Worm (Caenorhabditis elegans): ENCODE measurements around the gene C14B1.2.
A peak's percentile ranks its signal among the peaks of the same experiment; 100 is the strongest.

C14B1.2 gene

ce11 chrIII:3704967-3705366 lies 2.9 kb downstream of the C14B1.2 start, which contains the start of gene wdr-5.1:
wdr-5.1 (plus strand) TSS chrIII:3705285.
- no peak for TF ChIP-seq ama-1 (optimal IDR thresholded peaks at IDR 0.05)
- no peak for TF ChIP-seq zip-4 (GFP tag; optimal IDR thresholded peaks at IDR 0.05)
- no peak for TF ChIP-seq fkh-10 (GFP tag; optimal IDR thresholded peaks at IDR 0.05)
- TF ChIP-seq hlh-17 (GFP tag; optimal IDR thresholded peaks at IDR 0.05; ENCODE audit: borderline replicate concordance), result no peak
- no peak for TF ChIP-seq unc-30 (tag; optimal IDR thresholded peaks at IDR 0.05)
- peak; percentile 21 to 47 for TF ChIP-seq lin-35 (GFP tag; optimal IDR thresholded peaks at IDR 0.05)
- no peak for TF ChIP-seq efl-3 (GFP tag; optimal IDR thresholded peaks at IDR 0.05)
- TF ChIP-seq Y116A8C.19 (tag; optimal IDR thresholded peaks at IDR 0.05; ENCODE audit: borderline replicate concordance), result no peak
- no peak for TF ChIP-seq unc-62 (GFP tag; optimal IDR thresholded peaks at IDR 0.05)
- TF ChIP-seq nhr-237 (tag; optimal IDR thresholded peaks at IDR 0.05), result no peak
- TF ChIP-seq ztf-4 (tag; optimal IDR thresholded peaks at IDR 0.05), result no peak
- TF ChIP-seq irx-1 (tag; optimal IDR thresholded peaks at IDR 0.05), result no peak
- no peak for TF ChIP-seq ceh-8 (GFP tag; optimal IDR thresholded peaks at IDR 0.05)
- no peak for TF ChIP-seq vab-15 (tag; optimal IDR thresholded peaks at IDR 0.05)
- TF ChIP-seq pqm-1 (tag; optimal IDR thresholded peaks at IDR 0.05), result no peak
- no peak for TF ChIP-seq rnt-1 (tag; optimal IDR thresholded peaks at IDR 0.05)
- TF ChIP-seq ceh-88 (GFP tag; IDR thresholded peaks at IDR 0.05), result no peak
- no peak for TF ChIP-seq nhr-19 (GFP tag; conservative IDR thresholded peaks at IDR 0.05)
- no peak for TF ChIP-seq sptf-1 (tag; optimal IDR thresholded peaks at IDR 0.05)
- no peak for TF ChIP-seq grh-1 (GFP tag; IDR thresholded peaks at IDR 0.05)
- TF ChIP-seq unc-130 (tag; optimal IDR thresholded peaks at IDR 0.05), result no peak
- TF ChIP-seq nhr-77 (tag; optimal IDR thresholded peaks at IDR 0.05), result no peak
- no peak for TF ChIP-seq elt-3 (tag; optimal IDR thresholded peaks at IDR 0.05)
- no peak for TF ChIP-seq unc-86 (tag; optimal IDR thresholded peaks at IDR 0.05)
- TF ChIP-seq snpc-4 (tag; optimal IDR thresholded peaks at IDR 0.05), result no peak
- no peak for TF ChIP-seq elt-2 (tag; optimal IDR thresholded peaks at IDR 0.05)
- no peak for TF ChIP-seq sox-4 (tag; optimal IDR thresholded peaks at IDR 0.05)
- no peak for TF ChIP-seq nhr-90 (tag; optimal IDR thresholded peaks at IDR 0.05; ENCODE audit: poor library complexity)
- no peak for TF ChIP-seq C04F5.9 (tag; optimal IDR thresholded peaks at IDR 0.05)
- TF ChIP-seq fos-1 (tag; optimal IDR thresholded peaks at IDR 0.05), result no peak
- TF ChIP-seq lir-3 (tag; optimal IDR thresholded peaks at IDR 0.05; ENCODE audit: poor library complexity), result no peak
- no peak for TF ChIP-seq nhr-12 (tag; optimal IDR thresholded peaks at IDR 0.05)
- TF ChIP-seq egl-27 (tag; optimal IDR thresholded peaks at IDR 0.05), result no peak
- no peak for TF ChIP-seq jun-1 (tag; optimal IDR thresholded peaks at IDR 0.05)
- TF ChIP-seq nhr-28 (tag; optimal IDR thresholded peaks at IDR 0.05), result no peak
- TF ChIP-seq lin-14 (GFP tag; optimal IDR thresholded peaks at IDR 0.05), result no peak
- TF ChIP-seq nhr-76 (tag; optimal IDR thresholded peaks at IDR 0.05), result no peak
- TF ChIP-seq nhr-47 (tag; optimal IDR thresholded peaks at IDR 0.05), result peak; percentile 22
- no peak for TF ChIP-seq mep-1 (tag; optimal IDR thresholded peaks at IDR 0.05)
- TF ChIP-seq dsc-1 (tag; optimal IDR thresholded peaks at IDR 0.05), result no peak
- peak; percentile 34 to 53 for TF ChIP-seq efl-1 (optimal IDR thresholded peaks at IDR 0.05)
- peak in 1 of 2 experiments; percentile 48 for TF ChIP-seq efl-1 (GFP tag; optimal IDR thresholded peaks at IDR 0.05 in 1 of 2)
- no peak for TF ChIP-seq zag-1 (tag; optimal IDR thresholded peaks at IDR 0.05)
- TF ChIP-seq dpl-1 (GFP tag; optimal IDR thresholded peaks at IDR 0.05), result peak in 2 of 3 experiments; percentile 37 to 60
- TF ChIP-seq alr-1 (tag; optimal IDR thresholded peaks at IDR 0.05; ENCODE audit: borderline replicate concordance), result no peak
- no peak for TF ChIP-seq mef-2 (tag; optimal IDR thresholded peaks at IDR 0.05)
- TF ChIP-seq pag-3 (tag; optimal IDR thresholded peaks at IDR 0.05; ENCODE audit: borderline replicate concordance, insufficient read depth), result no peak
- TF ChIP-seq C34B4.2 (tag; optimal IDR thresholded peaks at IDR 0.05), result no peak
- TF ChIP-seq lin-15B (tag; optimal IDR thresholded peaks at IDR 0.05), result no peak
- TF ChIP-seq tbx-2 (tag; optimal IDR thresholded peaks at IDR 0.05), result no peak
- peak; percentile 46 for TF ChIP-seq snu-23 (GFP tag; optimal IDR thresholded peaks at IDR 0.05)
- peak; percentile 26 for TF ChIP-seq nhr-85 (tag)
- no peak for TF ChIP-seq nhr-84 (tag; optimal IDR thresholded peaks at IDR 0.05)
- TF ChIP-seq nhr-71 (tag; optimal IDR thresholded peaks at IDR 0.05), result peak; percentile 54

Measured in whole organism, L1 larva.